Fruit fly (Drosophila melanogaster): ENCODE measurements around the gene Lcp65Ab2.

Gene Lcp65Ab2

DNA sequence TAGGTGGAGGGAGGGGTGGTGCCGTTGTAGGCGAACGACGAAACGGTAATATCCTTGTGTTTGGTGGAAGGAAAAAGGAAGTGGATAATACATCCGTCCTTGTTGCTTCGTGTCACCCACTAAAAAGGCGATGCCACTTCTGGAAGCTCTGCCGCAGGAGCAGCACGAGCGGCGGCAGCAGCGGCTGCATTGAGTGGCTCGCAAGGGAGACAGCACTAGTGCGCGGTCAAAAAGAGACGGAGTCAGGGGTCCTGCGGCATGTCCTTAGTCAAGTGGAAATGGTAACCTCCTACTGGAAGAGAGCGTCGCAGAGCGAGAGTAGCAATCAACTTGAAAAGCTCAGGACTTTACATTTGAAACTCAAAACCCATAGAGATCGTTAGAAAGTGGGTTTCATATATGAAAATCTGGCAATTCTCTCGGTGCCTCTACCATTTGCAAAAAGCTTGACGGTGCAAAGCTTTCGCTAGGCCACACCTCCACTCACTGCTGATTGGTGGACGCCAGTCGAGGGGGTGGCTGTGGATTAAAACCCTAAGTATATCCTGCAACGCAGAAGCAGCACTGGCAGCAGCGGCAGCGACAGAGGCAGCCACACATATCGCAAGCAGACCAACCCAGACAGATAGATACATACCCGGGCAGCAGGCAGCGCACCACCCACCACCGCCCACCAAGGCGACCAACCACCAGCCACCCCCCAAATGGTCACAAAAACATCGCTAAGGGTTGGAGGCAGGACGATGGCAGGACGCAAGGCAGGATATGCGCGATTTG, 35.6 kb upstream of the Lcp65Ab2 start (continued):
- TF ChIP-seq CG12391 (tag; optimal IDR thresholded peaks at IDR 0.05) (no peak), Nf-YB (GFP tag; optimal IDR thresholded peaks at IDR 0.05) (peak; percentile 95)

DNA sequence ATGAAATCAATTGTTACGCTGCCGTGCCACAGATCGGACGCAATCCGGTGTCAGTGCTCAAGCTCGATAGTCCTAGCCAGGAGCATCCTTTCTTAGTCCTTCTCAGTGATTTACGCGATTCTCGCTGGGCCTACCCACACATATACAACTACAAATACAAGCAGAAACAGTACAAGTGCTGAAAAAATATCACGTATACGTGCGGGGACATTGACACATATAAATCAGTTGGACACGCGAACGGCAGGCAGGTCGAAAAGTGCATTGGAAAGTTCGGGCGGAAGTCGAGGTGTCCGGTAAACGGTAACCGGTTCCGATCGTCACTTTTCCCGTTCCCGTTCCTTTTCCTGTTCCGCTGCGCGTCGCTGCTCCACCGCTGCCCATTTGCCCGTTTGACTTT, 35.0 kb upstream of the Lcp65Ab2 start:
- TF ChIP-seq CG7372 (GFP tag; IDR thresholded peaks at IDR 0.05) (0 out of 2 replicates have a peak, but pooled peaks have one; percentile 30), Oaz (GFP tag; IDR thresholded peaks at IDR 0.05) (no peak), Ets65A (GFP tag) (peak; percentile 92), CG16863 (GFP tag; optimal IDR thresholded peaks at IDR 0.05) (no peak), CG3838 (GFP tag; optimal IDR thresholded peaks at IDR 0.05) (no peak), pros (GFP tag; optimal IDR thresholded peaks at IDR 0.05) (no peak)

DNA sequence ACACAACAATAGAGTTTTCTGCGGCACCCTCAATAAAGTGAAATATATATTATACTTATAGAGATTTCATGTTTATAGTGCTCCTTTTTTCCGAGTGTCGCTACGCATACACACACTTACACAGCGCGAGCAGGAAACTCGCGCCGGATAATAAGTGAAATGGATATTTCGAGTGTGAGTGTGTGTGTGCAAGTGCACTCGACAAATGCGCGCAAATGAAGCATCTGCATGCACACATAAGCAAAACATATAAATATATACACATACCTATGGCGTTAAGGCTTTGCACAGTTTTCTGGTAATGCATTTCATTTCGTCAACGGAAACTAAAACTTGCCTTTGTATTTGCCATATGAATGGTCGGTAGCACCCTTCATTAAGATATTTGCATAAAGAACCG, 31.0 kb upstream of the Lcp65Ab2 start:
- TF ChIP-seq cg (GFP tag; optimal IDR thresholded peaks at IDR 0.05) (peak; percentile 5), Chrac-16 (GFP tag; optimal IDR thresholded peaks at IDR 0.05) (no peak), Ets65A (GFP tag) (peak; percentile 91), slp2 (GFP tag; optimal IDR thresholded peaks at IDR 0.05) (no peak), sug (tag; optimal IDR thresholded peaks at IDR 0.05) (no peak), sens (GFP tag) (peak; percentile 24), tup (GFP tag; optimal IDR thresholded peaks at IDR 0.05) (no peak), CG1603 (tag; optimal IDR thresholded peaks at IDR 0.05) (no peak), CG6254 (GFP tag; optimal IDR thresholded peaks at IDR 0.05) (no peak), CG11093 (GFP tag; IDR thresholded peaks at IDR 0.05) (no peak), odd (GFP tag; optimal IDR thresholded peaks at IDR 0.05) (no peak)

DNA sequence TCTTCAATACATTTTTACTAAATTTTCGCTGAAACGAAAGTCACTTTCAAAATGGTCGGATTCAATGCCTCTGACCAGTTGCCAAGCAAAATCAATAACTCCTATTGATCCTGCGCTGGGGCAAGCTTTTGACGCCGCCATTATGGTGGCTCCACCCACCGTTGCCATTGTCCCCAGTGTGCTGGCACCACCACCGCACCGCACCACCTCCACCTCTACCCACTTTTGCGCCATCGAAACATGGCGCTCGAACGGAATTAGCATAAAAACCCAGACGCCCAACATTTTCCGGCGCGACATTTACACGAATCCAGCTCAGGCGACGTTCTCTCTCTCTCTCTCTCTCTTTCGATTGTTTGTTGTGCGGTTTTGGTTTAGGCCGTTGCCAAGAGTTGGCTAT, 29.6 kb upstream of the Lcp65Ab2 start:
- no peak for TF ChIP-seq CG33557 (GFP tag; optimal IDR thresholded peaks at IDR 0.05)
- TF ChIP-seq Nf-YB (GFP tag; optimal IDR thresholded peaks at IDR 0.05): peak; percentile 69
- TF ChIP-seq crol (GFP tag; IDR thresholded peaks at IDR 0.05): peak; percentile 64
- peak; percentile 56; the same call in 1 of the 2 replicates for TF ChIP-seq vvl (GFP tag; IDR thresholded peaks at IDR 0.05)
- TF ChIP-seq ewg (GFP tag; optimal IDR thresholded peaks at IDR 0.05): peak; percentile 35
- peak; percentile 83 for TF ChIP-seq onecut (GFP tag; IDR thresholded peaks at IDR 0.05)
- TF ChIP-seq Ets65A (GFP tag): peak; percentile 71
- peak; percentile 82 for TF ChIP-seq Nf-YC (tag; optimal IDR thresholded peaks at IDR 0.05)
- no peak for TF ChIP-seq CoRest (tag; optimal IDR thresholded peaks at IDR 0.05)

DNA sequence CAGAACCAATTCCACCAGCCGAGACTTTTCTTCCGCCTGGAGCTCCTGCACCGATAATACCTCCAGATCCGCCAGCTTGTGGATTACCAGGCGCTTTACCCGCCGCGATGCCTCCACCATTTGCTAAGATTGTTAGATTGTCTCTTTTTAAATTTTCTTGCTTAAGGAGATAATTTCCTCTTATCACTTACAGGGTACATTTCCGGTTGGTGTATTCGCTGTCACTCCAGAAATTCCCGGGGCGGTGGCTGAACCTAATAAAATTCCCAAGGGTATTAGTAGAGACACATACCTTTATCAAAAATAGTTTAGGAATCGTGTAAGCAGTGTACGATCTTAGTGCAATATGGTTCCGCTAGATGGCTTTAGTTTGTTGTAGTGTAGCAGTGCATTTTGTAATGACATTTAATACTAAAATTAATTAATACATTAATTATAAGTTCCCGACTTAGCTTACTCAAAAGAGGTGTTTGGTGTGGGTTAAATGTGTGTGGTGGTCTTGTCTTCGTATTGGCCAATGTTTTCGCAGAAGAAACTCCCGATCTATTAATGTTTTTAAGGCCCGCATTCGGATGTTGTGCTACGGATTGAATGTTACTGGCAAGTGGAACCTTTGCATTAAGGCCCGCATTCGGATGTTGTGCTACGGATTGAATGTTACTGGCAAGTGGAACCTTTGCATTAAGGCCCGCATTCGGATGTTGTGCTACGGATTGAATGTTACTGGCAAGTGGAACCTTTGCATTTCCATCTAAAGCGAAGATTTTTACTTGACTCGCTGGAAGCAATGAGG, 21.7 kb upstream of the Lcp65Ab2 start:
- peak; percentile 70 for TF ChIP-seq CG10979 (tag; optimal IDR thresholded peaks at IDR 0.05)
- no peak for TF ChIP-seq fru (optimal IDR thresholded peaks at IDR 0.05)
- peak; percentile 55 for TF ChIP-seq dmrt99B (tag; optimal IDR thresholded peaks at IDR 0.05)
- TF ChIP-seq CG8290 (GFP tag; optimal IDR thresholded peaks at IDR 0.05): peak; percentile 66
- peak; percentile 24 to 83 for TF ChIP-seq CG8290 (tag; optimal IDR thresholded peaks at IDR 0.05)
- TF ChIP-seq bigmax (GFP tag; optimal IDR thresholded peaks at IDR 0.05): peak; percentile 68
- TF ChIP-seq CG3995 (GFP tag; optimal IDR thresholded peaks at IDR 0.05): peak; percentile 3
- TF ChIP-seq bab2 (GFP tag; optimal IDR thresholded peaks at IDR 0.05): peak; percentile 42
- TF ChIP-seq danr (GFP tag; IDR thresholded peaks at IDR 0.05): peak; percentile 41; the same call in 1 of the 2 replicates
- peak; percentile 32 for TF ChIP-seq lilli (GFP tag; optimal IDR thresholded peaks at IDR 0.05)
- TF ChIP-seq CG33557 (GFP tag; optimal IDR thresholded peaks at IDR 0.05): peak; percentile 50
- TF ChIP-seq HmgZ (tag; optimal IDR thresholded peaks at IDR 0.05): peak; percentile 38
- peak; percentile 83 for TF ChIP-seq ara (GFP tag; IDR thresholded peaks at IDR 0.05)
- TF ChIP-seq Dad (GFP tag; optimal IDR thresholded peaks at IDR 0.05): peak; percentile 81
- TF ChIP-seq MBD-R2 (GFP tag; IDR thresholded peaks at IDR 0.05): peak; percentile 45; the same call in 1 of the 2 replicates
- TF ChIP-seq CG10462 (GFP tag; optimal IDR thresholded peaks at IDR 0.05): peak; percentile 7
- no peak for TF ChIP-seq Hr78 (GFP tag; optimal IDR thresholded peaks at IDR 0.05)
- no peak for TF ChIP-seq Hr3 (GFP tag; optimal IDR thresholded peaks at IDR 0.05)

All from whole organism, embryonic.